ENCODE assay signal across 5 worm cellular contexts in the genomic region with DNA sequence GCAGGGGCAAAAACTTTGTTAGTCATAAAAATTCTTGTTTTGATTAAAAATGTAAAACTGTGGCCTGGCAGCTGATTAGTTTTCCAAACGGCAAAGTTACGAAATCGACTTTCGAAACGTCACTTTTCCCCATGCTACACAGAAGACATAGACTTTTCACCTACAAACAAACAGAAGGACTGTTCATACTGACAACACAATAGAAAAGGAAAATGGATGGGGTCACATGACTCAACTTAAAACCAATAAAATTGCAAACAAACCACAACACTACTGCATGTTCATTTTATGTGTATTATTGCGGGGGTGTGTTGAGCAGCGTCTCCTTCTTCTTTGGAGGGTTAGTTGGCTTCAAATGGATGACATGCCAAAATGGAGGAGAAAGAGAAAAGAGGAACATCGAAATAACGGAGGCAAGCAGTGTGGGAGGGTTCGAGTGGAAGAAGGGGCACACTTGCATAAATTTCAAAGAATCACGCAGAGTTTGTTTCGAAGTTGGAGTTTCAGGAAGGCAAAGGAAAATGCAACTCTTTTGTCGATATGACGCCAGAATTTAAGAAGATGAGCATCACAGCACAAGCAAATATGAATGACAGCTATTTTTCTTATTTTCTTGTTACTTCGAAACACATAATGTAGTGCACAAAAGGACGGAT.
TF ChIP-seq lines count a peak whose summit lies in the region.

No protein-coding gene starts in this region.

TF ChIP-seq in whole organism, L1 larva, 84 proteins besides CTCF, POLR2A, EP300 and RAD21 (continued from another document and continues in another):
- TF ChIP-seq ama-1 (optimal IDR thresholded peaks at IDR 0.05; lab: Kevin White, UChicago) (peak; percentile 33), C16A3.4 (tag; optimal IDR thresholded peaks at IDR 0.05; lab: Kevin White, UChicago) (peak; percentile 6), nhr-237 (tag; optimal IDR thresholded peaks at IDR 0.05; lab: Kevin White, UChicago) (no peak), pag-3 (tag; optimal IDR thresholded peaks at IDR 0.05; lab: Kevin White, UChicago; ENCODE audit: borderline replicate concordance, insufficient read depth) (no peak), nhr-76 (tag; optimal IDR thresholded peaks at IDR 0.05; lab: Kevin White, UChicago) (no peak), nhr-19 (GFP tag; conservative IDR thresholded peaks at IDR 0.05; lab: Robert Waterston, UW) (peak; percentile 35; the same call in 1 of the 2 replicates), nhr-90 (tag; optimal IDR thresholded peaks at IDR 0.05; lab: Kevin White, UChicago; ENCODE audit: poor library complexity) (peak; percentile 24), nhr-85 (tag; lab: Kevin White, UChicago) (peak; percentile 58), snu-23 (GFP tag; optimal IDR thresholded peaks at IDR 0.05; lab: Kevin White, UChicago) (peak; percentile 42), nhr-11 (tag; optimal IDR thresholded peaks at IDR 0.05; lab: Kevin White, UChicago) (peak; percentile 25), rnt-1 (tag; optimal IDR thresholded peaks at IDR 0.05; lab: Kevin White, UChicago) (no peak), egl-27 (tag; optimal IDR thresholded peaks at IDR 0.05; lab: Kevin White, UChicago) (no peak), jun-1 (tag; optimal IDR thresholded peaks at IDR 0.05; lab: Kevin White, UChicago) (peak; percentile 24), skn-1 (tag; optimal IDR thresholded peaks at IDR 0.05; lab: Kevin White, UChicago) (peak; percentile 68), mdl-1 (tag; optimal IDR thresholded peaks at IDR 0.05; lab: Kevin White, UChicago) (peak in 1 of 2 experiments; percentile 58), unc-86 (tag; optimal IDR thresholded peaks at IDR 0.05; lab: Kevin White, UChicago) (peak; percentile 5), lin-14 (GFP tag; optimal IDR thresholded peaks at IDR 0.05; lab: Kevin White, UChicago) (peak; percentile 76), nhr-47 (tag; optimal IDR thresholded peaks at IDR 0.05; lab: Kevin White, UChicago) (peak; percentile 17), elt-3 (tag; optimal IDR thresholded peaks at IDR 0.05; lab: Kevin White, UChicago) (peak in 1 of 6 experiments; percentile 70), irx-1 (tag; optimal IDR thresholded peaks at IDR 0.05; lab: Kevin White, UChicago) (no peak), lin-35 (GFP tag; optimal IDR thresholded peaks at IDR 0.05; lab: Kevin White, UChicago) (peak in 1 of 2 experiments; percentile 52), sup-37 (GFP tag; optimal IDR thresholded peaks at IDR 0.05; lab: Kevin White, UChicago) (no peak), nhr-20 (tag; optimal IDR thresholded peaks at IDR 0.05; lab: Kevin White, UChicago) (peak; percentile 42), swsn-7 (tag; optimal IDR thresholded peaks at IDR 0.05; lab: Kevin White, UChicago) (peak; percentile 10)

TF ChIP-seq in whole organism, L2 larva, 48 proteins besides CTCF, POLR2A, EP300 and RAD21 (continued from another document):
- TF ChIP-seq unc-62 (GFP tag; optimal IDR thresholded peaks at IDR 0.05; lab: Kevin White, UChicago) (no peak), unc-39 (tag; optimal IDR thresholded peaks at IDR 0.05; lab: Kevin White, UChicago) (no peak), nhr-21 (tag; optimal IDR thresholded peaks at IDR 0.05; lab: Kevin White, UChicago) (peak; percentile 1), sma-9 (GFP tag; optimal IDR thresholded peaks at IDR 0.05; lab: Kevin White, UChicago) (peak; percentile 58), sma-9 (tag; optimal IDR thresholded peaks at IDR 0.05; lab: Kevin White, UChicago) (no peak), elt-1 (tag; optimal IDR thresholded peaks at IDR 0.05; lab: Kevin White, UChicago) (no peak), mdl-1 (tag; optimal IDR thresholded peaks at IDR 0.05; lab: Kevin White, UChicago) (peak in 1 of 2 experiments; percentile 23), F13H6.1 (tag; optimal IDR thresholded peaks at IDR 0.05; lab: Kevin White, UChicago) (peak; percentile 34), mab-5 (tag; optimal IDR thresholded peaks at IDR 0.05; lab: Kevin White, UChicago) (peak; percentile 49), nhr-129 (tag; optimal IDR thresholded peaks at IDR 0.05; lab: Kevin White, UChicago) (peak; percentile 80), ama-1 (optimal IDR thresholded peaks at IDR 0.05; lab: Kevin White, UChicago) (peak; percentile 66), C34F6.9 (tag; optimal IDR thresholded peaks at IDR 0.05; lab: Kevin White, UChicago) (peak; percentile 68), Y55F3AM.14 (GFP tag; optimal IDR thresholded peaks at IDR 0.05; lab: Kevin White, UChicago) (no peak), unc-55 (GFP tag; optimal IDR thresholded peaks at IDR 0.05; lab: Kevin White, UChicago) (peak; percentile 9), ztf-11 (tag; optimal IDR thresholded peaks at IDR 0.05; lab: Kevin White, UChicago) (no peak), nhr-237 (tag; optimal IDR thresholded peaks at IDR 0.05; lab: Kevin White, UChicago) (no peak), gmeb-1 (tag; optimal IDR thresholded peaks at IDR 0.05; lab: Kevin White, UChicago) (no peak), lin-13 (GFP tag; optimal IDR thresholded peaks at IDR 0.05; lab: Kevin White, UChicago) (peak; percentile 23), crh-2 (tag; optimal IDR thresholded peaks at IDR 0.05; lab: Kevin White, UChicago) (peak; percentile 69), nhr-25 (tag; optimal IDR thresholded peaks at IDR 0.05; lab: Kevin White, UChicago) (peak; percentile 68), snpc-4 (tag; optimal IDR thresholded peaks at IDR 0.05; lab: Kevin White, UChicago) (no peak), fos-1 (tag; optimal IDR thresholded peaks at IDR 0.05; lab: Kevin White, UChicago) (peak; percentile 18), sma-3 (GFP tag; optimal IDR thresholded peaks at IDR 0.05; lab: Kevin White, UChicago) (peak; percentile 26), elt-3 (tag; optimal IDR thresholded peaks at IDR 0.05; lab: Kevin White, UChicago) (no peak), nhr-77 (tag; optimal IDR thresholded peaks at IDR 0.05; lab: Kevin White, UChicago) (no peak)

TF ChIP-seq in whole organism, L3 larva, 47 proteins besides CTCF, POLR2A, EP300 and RAD21 (continued from another document):
- TF ChIP-seq ceh-28 (tag; optimal IDR thresholded peaks at IDR 0.05; lab: Kevin White, UChicago): no peak
- TF ChIP-seq ztf-4 (tag; optimal IDR thresholded peaks at IDR 0.05; lab: Kevin White, UChicago): no peak
- TF ChIP-seq nhr-12 (tag; optimal IDR thresholded peaks at IDR 0.05; lab: Kevin White, UChicago): no peak
- TF ChIP-seq nhr-23 (tag; optimal IDR thresholded peaks at IDR 0.05; lab: Kevin White, UChicago): peak; percentile 27
- no peak for TF ChIP-seq eor-1 (tag; optimal IDR thresholded peaks at IDR 0.05; lab: Kevin White, UChicago)
- TF ChIP-seq snpc-4 (tag; optimal IDR thresholded peaks at IDR 0.05; lab: Kevin White, UChicago): no peak
- no peak for TF ChIP-seq nhr-237 (tag; optimal IDR thresholded peaks at IDR 0.05; lab: Kevin White, UChicago)
- TF ChIP-seq hmg-11 (tag; optimal IDR thresholded peaks at IDR 0.05; lab: Kevin White, UChicago): no peak
- TF ChIP-seq nhr-43 (tag; optimal IDR thresholded peaks at IDR 0.05; lab: Kevin White, UChicago; ENCODE audit: poor library complexity, severe bottlenecking): peak; percentile 57
- TF ChIP-seq egl-27 (tag; optimal IDR thresholded peaks at IDR 0.05; lab: Kevin White, UChicago): peak; percentile 42
- no peak for TF ChIP-seq sea-2 (GFP tag; optimal IDR thresholded peaks at IDR 0.05; lab: Kevin White, UChicago)
- no peak for TF ChIP-seq fos-1 (tag; optimal IDR thresholded peaks at IDR 0.05; lab: Kevin White, UChicago)
- peak; percentile 98 for TF ChIP-seq egl-5 (tag; optimal IDR thresholded peaks at IDR 0.05; lab: Kevin White, UChicago)
- no peak for TF ChIP-seq elt-1 (tag; optimal IDR thresholded peaks at IDR 0.05; lab: Kevin White, UChicago)
- TF ChIP-seq ceh-9 (tag; optimal IDR thresholded peaks at IDR 0.05; lab: Kevin White, UChicago): no peak
- TF ChIP-seq ztf-11 (tag; optimal IDR thresholded peaks at IDR 0.05; lab: Kevin White, UChicago): no peak
- TF ChIP-seq mdl-1 (tag; optimal IDR thresholded peaks at IDR 0.05; lab: Kevin White, UChicago): no peak
- TF ChIP-seq nhr-77 (tag; optimal IDR thresholded peaks at IDR 0.05; lab: Kevin White, UChicago): no peak
- TF ChIP-seq elt-2 (tag; optimal IDR thresholded peaks at IDR 0.05; lab: Kevin White, UChicago): peak; percentile 1
- peak; percentile 96 for TF ChIP-seq pha-4 (tag; optimal IDR thresholded peaks at IDR 0.05; lab: Kevin White, UChicago)
- no peak for TF ChIP-seq tbx-2 (tag; optimal IDR thresholded peaks at IDR 0.05; lab: Kevin White, UChicago)
- TF ChIP-seq daf-12 (tag; optimal IDR thresholded peaks at IDR 0.05; lab: Kevin White, UChicago): no peak
- peak; percentile 68 for TF ChIP-seq nhr-25 (tag; optimal IDR thresholded peaks at IDR 0.05; lab: Kevin White, UChicago)
- TF ChIP-seq lsy-12 (tag; optimal IDR thresholded peaks at IDR 0.05; lab: Kevin White, UChicago): peak; percentile 1
- TF ChIP-seq nfya-1 (tag; optimal IDR thresholded peaks at IDR 0.05; lab: Kevin White, UChicago; ENCODE audit: insufficient read depth): peak; percentile 40
- no peak for TF ChIP-seq elt-3 (tag; optimal IDR thresholded peaks at IDR 0.05; lab: Kevin White, UChicago)
- TF ChIP-seq lin-39 (tag; optimal IDR thresholded peaks at IDR 0.05; lab: Kevin White, UChicago): peak; percentile 74

TF ChIP-seq in whole organism, L4 larva, 104 proteins besides CTCF, POLR2A, EP300 and RAD21 (continued from another document and continues in another):
- TF ChIP-seq mep-1 (tag; optimal IDR thresholded peaks at IDR 0.05; lab: Kevin White, UChicago) (peak; percentile 73), hmg-1.1 (GFP tag; IDR thresholded peaks at IDR 0.05; lab: Robert Waterston, UW) (0 out of 2 replicates have a peak, but pooled peaks have one; percentile 48), lin-38 (GFP tag; IDR thresholded peaks at IDR 0.05; lab: Robert Waterston, UW) (no peak), lin-15B (tag; optimal IDR thresholded peaks at IDR 0.05; lab: Kevin White, UChicago) (no peak), nhr-102 (tag; optimal IDR thresholded peaks at IDR 0.05; lab: Kevin White, UChicago) (no peak), egl-43 (GFP tag; IDR thresholded peaks at IDR 0.05; lab: Robert Waterston, UW) (no peak), zfp-3 (GFP tag; conservative IDR thresholded peaks at IDR 0.05; lab: Robert Waterston, UW) (no peak), mes-2 (tag; optimal IDR thresholded peaks at IDR 0.05; lab: Kevin White, UChicago; ENCODE audit: poor library complexity, severe bottlenecking) (peak; percentile 18), attf-4 (tag; optimal IDR thresholded peaks at IDR 0.05; lab: Kevin White, UChicago) (no peak), aly-2 (tag; optimal IDR thresholded peaks at IDR 0.05; lab: Kevin White, UChicago) (no peak), ceh-62 (tag; optimal IDR thresholded peaks at IDR 0.05; lab: Kevin White, UChicago) (no peak), hlh-30 (tag; optimal IDR thresholded peaks at IDR 0.05; lab: Kevin White, UChicago; ENCODE audit: insufficient read depth) (peak; percentile 83), unc-130 (GFP tag; optimal IDR thresholded peaks at IDR 0.05; lab: Kevin White, UChicago) (no peak), dmd-6 (GFP tag; IDR thresholded peaks at IDR 0.05; lab: Robert Waterston, UW) (0 out of 2 replicates have a peak, but pooled peaks have one; percentile 14), ceh-82 (tag; optimal IDR thresholded peaks at IDR 0.05; lab: Kevin White, UChicago) (no peak), ZK546.5 (tag; optimal IDR thresholded peaks at IDR 0.05; lab: Kevin White, UChicago) (no peak), nhr-41 (GFP tag; IDR thresholded peaks at IDR 0.05; lab: Robert Waterston, UW) (no peak), fos-1 (tag; optimal IDR thresholded peaks at IDR 0.05; lab: Kevin White, UChicago) (no peak), nhr-10 (tag; optimal IDR thresholded peaks at IDR 0.05; lab: Kevin White, UChicago) (no peak), unc-62 (GFP tag; optimal IDR thresholded peaks at IDR 0.05 in 1 of 2; lab: Kevin White, UChicago) (peak in 1 of 2 experiments; percentile 99), unc-62 (tag; optimal IDR thresholded peaks at IDR 0.05; lab: Kevin White, UChicago) (no peak), hlh-11 (tag; optimal IDR thresholded peaks at IDR 0.05; lab: Kevin White, UChicago) (peak; percentile 66), ama-1 (optimal IDR thresholded peaks at IDR 0.05; lab: Kevin White, UChicago) (peak; percentile 53), dpl-1 (GFP tag; optimal IDR thresholded peaks at IDR 0.05; lab: Kevin White, UChicago) (peak; percentile 22), F10B5.3 (tag; optimal IDR thresholded peaks at IDR 0.05; lab: Kevin White, UChicago) (no peak), mxl-3 (GFP tag; optimal IDR thresholded peaks at IDR 0.05; lab: Kevin White, UChicago) (no peak), lsy-2 (tag; optimal IDR thresholded peaks at IDR 0.05; lab: Kevin White, UChicago) (peak in 1 of 2 experiments; percentile 61), nhr-11 (tag; optimal IDR thresholded peaks at IDR 0.05; lab: Kevin White, UChicago) (peak; percentile 58), duxl-1 (tag; optimal IDR thresholded peaks at IDR 0.05; lab: Kevin White, UChicago; ENCODE audit: poor library complexity) (no peak)

TF ChIP-seq in whole organism, late embryonic, 69 proteins besides CTCF, POLR2A, EP300 and RAD21 (continued from another document):
- no peak for TF ChIP-seq sox-2 (GFP tag; IDR thresholded peaks at IDR 0.05; lab: Robert Waterston, UW)
- TF ChIP-seq F13H6.1 (tag; optimal IDR thresholded peaks at IDR 0.05; lab: Kevin White, UChicago): no peak
- TF ChIP-seq T23F11.4 (GFP tag; optimal IDR thresholded peaks at IDR 0.05; lab: Kevin White, UChicago): no peak
- no peak for TF ChIP-seq elt-2 (tag; optimal IDR thresholded peaks at IDR 0.05; lab: Kevin White, UChicago)
- peak; percentile 30 for TF ChIP-seq ref-2 (tag; optimal IDR thresholded peaks at IDR 0.05; lab: Kevin White, UChicago)
- no peak for TF ChIP-seq hlh-8 (tag; optimal IDR thresholded peaks at IDR 0.05; lab: Kevin White, UChicago)
- no peak for TF ChIP-seq K09A11.1 (tag; optimal IDR thresholded peaks at IDR 0.05; lab: Kevin White, UChicago; ENCODE audit: insufficient read depth)
- TF ChIP-seq pat-9 (tag; optimal IDR thresholded peaks at IDR 0.05; lab: Kevin White, UChicago): no peak
- no peak for TF ChIP-seq rnt-1 (tag; optimal IDR thresholded peaks at IDR 0.05; lab: Kevin White, UChicago)
- no peak for TF ChIP-seq C08G9.2 (tag; optimal IDR thresholded peaks at IDR 0.05; lab: Kevin White, UChicago)
- no peak for TF ChIP-seq dmd-4 (tag; optimal IDR thresholded peaks at IDR 0.05; lab: Kevin White, UChicago; ENCODE audit: borderline replicate concordance)
- TF ChIP-seq sdc-2 (tag; optimal IDR thresholded peaks at IDR 0.05; lab: Kevin White, UChicago): peak; percentile 27
- no peak for TF ChIP-seq nfya-1 (tag; optimal IDR thresholded peaks at IDR 0.05; lab: Kevin White, UChicago)
- no peak for TF ChIP-seq ceh-24 (tag; optimal IDR thresholded peaks at IDR 0.05; lab: Kevin White, UChicago)
- no peak for TF ChIP-seq ceh-19 (GFP tag; optimal IDR thresholded peaks at IDR 0.05; lab: Kevin White, UChicago)
- TF ChIP-seq dve-1 (tag; optimal IDR thresholded peaks at IDR 0.05; lab: Kevin White, UChicago): no peak
- peak; percentile 31 for TF ChIP-seq ceh-31 (tag; optimal IDR thresholded peaks at IDR 0.05; lab: Kevin White, UChicago)
- no peak for TF ChIP-seq unc-86 (tag; optimal IDR thresholded peaks at IDR 0.05; lab: Kevin White, UChicago)
- no peak for TF ChIP-seq nhr-232 (tag; optimal IDR thresholded peaks at IDR 0.05; lab: Kevin White, UChicago)
- no peak for TF ChIP-seq ama-1 (optimal IDR thresholded peaks at IDR 0.05; lab: Kevin White, UChicago)
